Worm (Caenorhabditis elegans) whole organism, young adult: ENCODE data around the gene F54E7.9.

Source experiments
- B0019.2 ChIP-seq: fragments of 200-800 bp; sonication (Bioruptor generic); conservative IDR thresholded peaks from 2 replicates; pipeline ENCODE4 v1.3.6; 2022; ENCODE audit warnings: missing genetic modification reagents, missing genetic modification characterization, missing compliant biosample characterization
- B0035.1 ChIP-seq: sonication (generic microtip); optimal IDR thresholded peaks from 2 replicates; lab custom pipeline; 2016; ENCODE audit warnings: missing genetic modification characterization, mild to moderate bottlenecking, missing compliant biosample characterization, missing genotype, missing genetic modification reagents
- C17E4.6 ChIP-seq: fragments of 200-800 bp; sonication (Bioruptor generic); IDR thresholded peaks from 2 replicates; pipeline ENCODE4 v1.3.6; 2022; ENCODE audit warnings: missing genetic modification reagents, missing genetic modification characterization, missing compliant biosample characterization
- F23B12.7 ChIP-seq: sonication (generic microtip); optimal IDR thresholded peaks from 2 replicates; lab custom pipeline; 2017; ENCODE audit warnings: missing genetic modification characterization, mild to moderate bottlenecking, missing compliant biosample characterization, antibody characterized with exemption, moderate library complexity; ENCODE audit not compliant: insufficient read depth
- F37B4.10 ChIP-seq: fragments of 200-800 bp; sonication (Bioruptor generic); IDR thresholded peaks from 2 replicates; pipeline ENCODE4 v1.3.6; 2022; ENCODE audit warnings: missing genetic modification characterization, missing compliant biosample characterization
- F49E8.2 ChIP-seq: sonication (generic microtip); optimal IDR thresholded peaks from 3 replicates; lab custom pipeline; 2017; ENCODE audit warnings: missing genetic modification characterization, mild to moderate bottlenecking, missing compliant biosample characterization, antibody characterized with exemption, moderate library complexity; ENCODE audit not compliant: insufficient read depth
- F57A8.1 ChIP-seq: fragments of 200-800 bp; sonication (Bioruptor generic); optimal IDR thresholded peaks from 2 replicates; lab custom pipeline; 2018; ENCODE audit warnings: mild to moderate bottlenecking, missing genetic modification characterization, moderate library complexity, missing compliant biosample characterization
- K11D2.4 ChIP-seq: fragments of 200-800 bp; sonication (Bioruptor generic); IDR thresholded peaks from 2 replicates; pipeline ENCODE4 v1.3.6; 2022; ENCODE audit warnings: missing genetic modification reagents, missing genetic modification characterization, missing compliant biosample characterization
- K12H6.12 ChIP-seq: fragments of 200-800 bp; sonication (Bioruptor generic); optimal IDR thresholded peaks from 2 replicates; lab custom pipeline; 2018; ENCODE audit warnings: mild to moderate bottlenecking, missing genetic modification characterization, missing compliant biosample characterization
- T07F8.4 ChIP-seq: sonication (generic microtip); optimal IDR thresholded peaks from 2 replicates; lab custom pipeline; 2016; ENCODE audit warnings: mild to moderate bottlenecking, missing genetic modification characterization, moderate library complexity, missing compliant biosample characterization
- Y53F4B.3 ChIP-seq: fragments of 200-800 bp; sonication (Bioruptor generic); IDR thresholded peaks from 2 replicates; pipeline ENCODE4 v1.3.6; 2022; ENCODE audit warnings: missing genetic modification reagents, missing genetic modification characterization, missing compliant biosample characterization
- Y53G8AR.9 ChIP-seq: fragments of 200-800 bp; sonication (Bioruptor generic); conservative IDR thresholded peaks from 2 replicates; pipeline ENCODE4 v1.3.6; 2022; ENCODE audit warnings: missing genetic modification reagents, missing genetic modification characterization, missing compliant biosample characterization
- Y56A3A.18 ChIP-seq: fragments of 200-800 bp; sonication (Bioruptor generic); IDR thresholded peaks from 2 replicates; pipeline ENCODE4 v1.3.6; 2022; ENCODE audit warnings: missing genetic modification reagents, missing genetic modification characterization, missing compliant biosample characterization
- Y79H2A.3 ChIP-seq: fragments of 200-800 bp; sonication (Bioruptor generic); conservative IDR thresholded peaks from 2 replicates; pipeline ENCODE4 v1.3.6; 2022; ENCODE audit warnings: missing genetic modification reagents, missing genetic modification characterization, missing compliant biosample characterization
- Y95B8A.8 ChIP-seq: fragments of 200-800 bp; sonication (Bioruptor generic); IDR thresholded peaks from 2 replicates; pipeline ENCODE4 v1.3.6; 2022; ENCODE audit warnings: missing genetic modification reagents, missing genetic modification characterization, missing compliant biosample characterization
- aptf-2 ChIP-seq: fragments of 200-800 bp; sonication (Bioruptor generic); conservative IDR thresholded peaks from 2 replicates; pipeline ENCODE4 v1.3.6; 2022; ENCODE audit warnings: missing genetic modification reagents, missing genetic modification characterization, missing compliant biosample characterization
- attf-3 ChIP-seq: fragments of 200-800 bp; sonication (Bioruptor generic); conservative IDR thresholded peaks from 2 replicates; pipeline ENCODE4 v1.3.6; 2022; ENCODE audit warnings: missing genetic modification reagents, missing genetic modification characterization, missing compliant biosample characterization
- cebp-1 ChIP-seq, 2 experiments: fragments of 200-800 bp in 1 of 2; sonication (Bioruptor generic) in 1 of 2; sonication (generic microtip) in 1 of 2; IDR thresholded peaks in 1 of 2; optimal IDR thresholded peaks in 1 of 2; 2 replicates each; pipeline versions ENCODE4 v1.3.6 to Lab custom; 2017 to 2022; ENCODE audit warnings: missing compliant biosample characterization in 2 of 2, missing genetic modification characterization in 2 of 2, mild to moderate bottlenecking in 1 of 2, missing genetic modification reagents in 1 of 2, moderate library complexity in 1 of 2
- ceh-40 ChIP-seq: fragments of 200-800 bp; sonication (Bioruptor generic); IDR thresholded peaks from 2 replicates; pipeline ENCODE4 v1.3.6; 2022; ENCODE audit warnings: missing genetic modification characterization, missing compliant biosample characterization
- ceh-58 ChIP-seq: fragments of 200-800 bp; sonication (Bioruptor generic); IDR thresholded peaks from 2 replicates; pipeline ENCODE4 v1.3.6; 2022; ENCODE audit warnings: missing genetic modification characterization, missing compliant biosample characterization
- egl-18 ChIP-seq: fragments of 200-800 bp; sonication (Bioruptor generic); IDR thresholded peaks from 2 replicates; pipeline ENCODE4 v1.3.6; 2022; ENCODE audit warnings: missing genetic modification reagents, missing genetic modification characterization, missing compliant biosample characterization
- ekl-4 ChIP-seq: fragments of 200-800 bp; sonication (Bioruptor generic); IDR thresholded peaks from 2 replicates; pipeline ENCODE4 v1.3.6; 2022; ENCODE audit warnings: missing genetic modification reagents, missing genetic modification characterization, missing compliant biosample characterization
- him-1 ChIP-seq: sonication (generic microtip); optimal IDR thresholded peaks from 2 replicates; lab custom pipeline; 2016; ENCODE audit warnings: missing genotype, missing genetic modification reagents, missing genetic modification characterization, missing compliant biosample characterization
- hmg-1.2 ChIP-seq: fragments of 200-800 bp; sonication (Bioruptor generic); IDR thresholded peaks from 2 replicates; pipeline ENCODE4 v1.3.6; 2022; ENCODE audit warnings: missing genetic modification reagents, missing genetic modification characterization, missing compliant biosample characterization
- hrde-1 ChIP-seq: sonication (generic microtip); optimal IDR thresholded peaks from 2 replicates; lab custom pipeline; 2016; ENCODE audit warnings: missing genetic modification characterization, mild to moderate bottlenecking, missing compliant biosample characterization, moderate library complexity, missing genotype, missing genetic modification reagents, borderline replicate concordance
- hsf-1 ChIP-seq: fragments of 200-800 bp; sonication (Bioruptor generic); IDR thresholded peaks from 2 replicates; pipeline ENCODE4 v1.3.6; 2022; ENCODE audit warnings: missing genetic modification reagents, missing genetic modification characterization, missing compliant biosample characterization
- lin-26 ChIP-seq: fragments of 200-800 bp; sonication (Bioruptor generic); IDR thresholded peaks from 2 replicates; pipeline ENCODE4 v1.3.6; 2022; ENCODE audit warnings: missing genetic modification reagents, missing genetic modification characterization, missing compliant biosample characterization
- lin-54 ChIP-seq: fragments of 200-800 bp; sonication (Bioruptor generic); optimal IDR thresholded peaks from 2 replicates; lab custom pipeline; 2018; ENCODE audit warnings: mild to moderate bottlenecking, missing genetic modification characterization, missing compliant biosample characterization
- lir-1 ChIP-seq: fragments of 200-800 bp; sonication (Bioruptor generic); conservative IDR thresholded peaks from 2 replicates; pipeline ENCODE4 v1.3.6; 2022; ENCODE audit warnings: missing genetic modification reagents, missing genetic modification characterization, missing compliant biosample characterization
- lsl-1 ChIP-seq: fragments of 200-800 bp; sonication (Bioruptor generic); optimal IDR thresholded peaks from 2 replicates; lab custom pipeline; 2018; ENCODE audit warnings: mild to moderate bottlenecking, missing genetic modification characterization, moderate library complexity, missing compliant biosample characterization
- madf-3 ChIP-seq: fragments of 200-800 bp; sonication (Bioruptor generic); IDR thresholded peaks from 2 replicates; pipeline ENCODE4 v1.3.6; 2022; ENCODE audit warnings: missing genetic modification reagents, missing genetic modification characterization, missing compliant biosample characterization
- madf-8 ChIP-seq: fragments of 200-800 bp; sonication (Bioruptor generic); conservative IDR thresholded peaks from 2 replicates; pipeline ENCODE4 v1.3.6; 2022; ENCODE audit warnings: missing genetic modification reagents, missing genetic modification characterization, missing compliant biosample characterization
- mcd-1 ChIP-seq: fragments of 200-800 bp; sonication (Bioruptor generic); IDR thresholded peaks from 2 replicates; pipeline ENCODE4 v1.3.6; 2022; ENCODE audit warnings: missing genetic modification reagents, missing genetic modification characterization, missing compliant biosample characterization
- mes-4 ChIP-seq: sonication (generic microtip); optimal IDR thresholded peaks from 2 replicates; lab custom pipeline; 2016; ENCODE audit warnings: missing genotype, missing genetic modification characterization, missing compliant biosample characterization
- nfyb-1 ChIP-seq: fragments of 200-800 bp; sonication (Bioruptor generic); IDR thresholded peaks from 2 replicates; pipeline ENCODE4 v1.3.6; 2022; ENCODE audit warnings: missing genetic modification reagents, missing genetic modification characterization, missing compliant biosample characterization
- nhr-27 ChIP-seq: fragments of 200-800 bp; sonication (Bioruptor generic); optimal IDR thresholded peaks from 2 replicates; lab custom pipeline; 2018; ENCODE audit warnings: mild to moderate bottlenecking, missing genetic modification characterization, moderate library complexity, missing compliant biosample characterization
- pha-4 ChIP-seq: fragments of 150-350 bp; sonication (generic microtip); optimal IDR thresholded peaks from 2 replicates; lab custom pipeline; 2014; ENCODE audit warnings: missing biosample characterization, missing genetic modification reagents, missing genetic modification characterization
- sdz-38 ChIP-seq: sonication (generic microtip); optimal IDR thresholded peaks from 2 replicates; lab custom pipeline; 2016; ENCODE audit warnings: missing genotype, missing genetic modification characterization, missing compliant biosample characterization
- sea-2 ChIP-seq: fragments of 200-800 bp; sonication (Bioruptor generic); IDR thresholded peaks from 2 replicates; pipeline ENCODE4 v1.3.6; 2022; ENCODE audit warnings: missing genetic modification characterization, missing compliant biosample characterization
- snpc-1.1 ChIP-seq: sonication (generic microtip); optimal IDR thresholded peaks from 2 replicates; lab custom pipeline; 2017; ENCODE audit warnings: missing genetic modification characterization, mild to moderate bottlenecking, missing compliant biosample characterization, antibody characterized with exemption, moderate library complexity, missing genotype, missing genetic modification reagents; ENCODE audit not compliant: insufficient read depth
- somi-1 ChIP-seq: fragments of 200-800 bp; sonication (Bioruptor generic); optimal IDR thresholded peaks from 2 replicates; lab custom pipeline; 2018; ENCODE audit warnings: mild to moderate bottlenecking, missing genetic modification characterization, missing compliant biosample characterization
- tlf-1 ChIP-seq: fragments of 200-800 bp; sonication (Bioruptor generic); optimal IDR thresholded peaks from 2 replicates; lab custom pipeline; 2018; ENCODE audit warnings: mild to moderate bottlenecking, missing genetic modification characterization, missing compliant biosample characterization
- unc-130 ChIP-seq: sonication (generic microtip); optimal IDR thresholded peaks from 2 replicates; lab custom pipeline; 2016; ENCODE audit warnings: missing genetic modification reagents, missing genetic modification characterization, missing compliant biosample characterization
- unc-62 ChIP-seq: fragments of 150-350 bp; optimal IDR thresholded peaks from 2 replicates; lab custom pipeline; 2014; ENCODE audit warnings: missing biosample characterization, missing genetic modification reagents, missing genetic modification characterization
- ztf-22 ChIP-seq: fragments of 200-800 bp; sonication (Bioruptor generic); optimal IDR thresholded peaks from 2 replicates; lab custom pipeline; 2018; ENCODE audit warnings: mild to moderate bottlenecking, missing genetic modification characterization, moderate library complexity, missing compliant biosample characterization
- ztf-25 ChIP-seq: fragments of 200-800 bp; sonication (Bioruptor generic); IDR thresholded peaks from 2 replicates; pipeline ENCODE4 v1.3.6; 2022; ENCODE audit warnings: missing genetic modification reagents, missing genetic modification characterization, missing compliant biosample characterization

Gene F54E7.9

DNA sequence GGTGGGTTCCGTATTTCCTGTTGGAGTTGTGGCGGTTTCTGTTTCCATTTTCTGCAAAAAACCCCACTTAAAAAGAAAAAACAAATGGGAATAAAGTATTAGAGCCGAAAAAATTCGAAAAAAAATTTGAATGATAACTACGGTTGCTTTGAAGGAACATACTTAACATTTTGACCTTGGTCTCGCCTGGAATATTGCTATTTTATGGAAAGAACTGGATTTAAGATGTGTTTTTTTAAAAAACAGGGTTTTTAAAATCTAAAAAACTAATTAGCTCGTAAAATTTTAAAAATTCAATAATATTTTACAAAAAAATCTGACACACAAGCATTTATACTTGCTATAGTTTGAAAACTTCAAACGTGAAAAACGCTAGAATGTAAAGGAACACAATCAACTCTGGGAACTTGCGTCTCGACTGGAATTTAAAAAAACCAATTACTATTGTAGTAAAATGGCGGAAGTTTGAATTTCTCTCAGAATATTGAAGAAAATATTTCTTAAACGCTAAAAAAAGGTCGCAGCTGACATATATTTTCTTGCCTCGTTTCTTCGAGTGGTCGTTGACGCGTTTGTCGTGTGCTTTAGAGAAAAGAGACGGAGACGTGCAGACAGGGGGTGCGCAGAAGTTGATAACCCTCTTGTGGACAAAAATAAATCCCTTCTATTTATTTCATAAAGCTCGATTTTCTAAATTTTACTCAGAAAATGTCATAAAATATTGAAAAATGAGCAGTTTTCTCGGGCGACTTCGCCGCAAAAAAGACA lies 20.5 kb upstream of the F54E7.9 start, which contains the start of the genes lgg-3 and rgs-5:
Gene lgg-3, minus strand, starts transcription at position 51 of the 768 bp plus-strand sequence.
Gene rgs-5, plus strand, starts transcription at position 593 of the 768 bp plus-strand sequence.
- TF ChIP-seq pha-4 (tag; lab: Kevin White, UChicago), result no peak
- no peak for TF ChIP-seq nfyb-1
- TF ChIP-seq sdz-38 (tag; lab: Kevin White, UChicago), result no peak
- TF ChIP-seq hsf-1 (GFP tag; lab: Robert Waterston, UW), result peak; percentile 48; the same call in 1 of the 2 replicates
- TF ChIP-seq egl-18 (GFP tag; lab: Robert Waterston, UW), result no peak
- TF ChIP-seq K11D2.4 (GFP tag; lab: Robert Waterston, UW), result no peak
- TF ChIP-seq aptf-2 (GFP tag; lab: Robert Waterston, UW), result no peak
- TF ChIP-seq madf-8, result peak; percentile 72
- TF ChIP-seq madf-3 (GFP tag; lab: Robert Waterston, UW), result no peak
- TF ChIP-seq ceh-40 (GFP tag; lab: Robert Waterston, UW), result no peak
- no peak for TF ChIP-seq B0035.1 (tag; lab: Kevin White, UChicago)
- no peak for TF ChIP-seq lin-26
- TF ChIP-seq lsl-1 (GFP tag; lab: Kevin White, UChicago), result peak; percentile 96
- TF ChIP-seq nhr-27 (tag; lab: Kevin White, UChicago), result no peak
- no peak for TF ChIP-seq attf-3 (GFP tag; lab: Robert Waterston, UW)
- peak; percentile 31 for TF ChIP-seq snpc-1.1
- TF ChIP-seq hrde-1, result no peak
- TF ChIP-seq F23B12.7 (tag; lab: Kevin White, UChicago), result no peak
- no peak for TF ChIP-seq C17E4.6 (GFP tag; lab: Robert Waterston, UW)
- TF ChIP-seq Y79H2A.3 (GFP tag; lab: Robert Waterston, UW), result no peak
- TF ChIP-seq hmg-1.2 (GFP tag; lab: Robert Waterston, UW), result peak; percentile 13; the same call in 1 of the 2 replicates
- TF ChIP-seq Y56A3A.18 (GFP tag; lab: Robert Waterston, UW), result no peak
- TF ChIP-seq lin-54 (GFP tag; lab: Kevin White, UChicago), result peak; percentile 89
- TF ChIP-seq mes-4, result no peak
- no peak for TF ChIP-seq B0019.2 (GFP tag; lab: Robert Waterston, UW)
- no peak for TF ChIP-seq ztf-22 (GFP tag; lab: Kevin White, UChicago)
- no peak for TF ChIP-seq sea-2 (GFP tag; lab: Robert Waterston, UW)
- no peak for TF ChIP-seq F57A8.1 (GFP tag; lab: Kevin White, UChicago)
- no peak for TF ChIP-seq T07F8.4
- no peak for TF ChIP-seq Y95B8A.8 (GFP tag; lab: Robert Waterston, UW)
- TF ChIP-seq Y53G8AR.9 (GFP tag; lab: Robert Waterston, UW), result no peak
- no peak for TF ChIP-seq F37B4.10 (GFP tag; lab: Robert Waterston, UW)
- no peak for TF ChIP-seq lir-1 (GFP tag; lab: Robert Waterston, UW)
- peak; percentile 44 for TF ChIP-seq tlf-1 (GFP tag; lab: Kevin White, UChicago)
- 0 out of 2 replicates have a peak, but pooled peaks have one; percentile 8 for TF ChIP-seq ekl-4 (GFP tag; lab: Robert Waterston, UW)
- no peak for TF ChIP-seq ceh-58 (GFP tag; lab: Robert Waterston, UW)
- no peak for TF ChIP-seq somi-1 (GFP tag; lab: Kevin White, UChicago)
- TF ChIP-seq unc-62 (GFP tag; lab: Kevin White, UChicago), result no peak
- no peak for TF ChIP-seq F49E8.2 (tag; lab: Kevin White, UChicago)
- TF ChIP-seq ztf-25 (GFP tag; lab: Robert Waterston, UW), result no peak
- no peak for TF ChIP-seq mcd-1 (GFP tag; lab: Robert Waterston, UW)
- 0 out of 2 replicates have a peak, but pooled peaks have one; percentile 11 for TF ChIP-seq cebp-1 (GFP tag; IDR thresholded peaks at IDR 0.05; lab: Robert Waterston, UW)
- peak; percentile 15 for TF ChIP-seq cebp-1 (tag; optimal IDR thresholded peaks at IDR 0.05; lab: Kevin White, UChicago)
- no peak for TF ChIP-seq K12H6.12 (tag; lab: Kevin White, UChicago)
- peak; percentile 64 for TF ChIP-seq him-1 (tag; lab: Kevin White, UChicago)
- peak; percentile 37 for TF ChIP-seq unc-130 (GFP tag; lab: Kevin White, UChicago)
- no peak for TF ChIP-seq Y53F4B.3
